Fruit fly (Drosophila melanogaster): ENCODE data around the gene CG11369.

CG11369 gene

DNA sequence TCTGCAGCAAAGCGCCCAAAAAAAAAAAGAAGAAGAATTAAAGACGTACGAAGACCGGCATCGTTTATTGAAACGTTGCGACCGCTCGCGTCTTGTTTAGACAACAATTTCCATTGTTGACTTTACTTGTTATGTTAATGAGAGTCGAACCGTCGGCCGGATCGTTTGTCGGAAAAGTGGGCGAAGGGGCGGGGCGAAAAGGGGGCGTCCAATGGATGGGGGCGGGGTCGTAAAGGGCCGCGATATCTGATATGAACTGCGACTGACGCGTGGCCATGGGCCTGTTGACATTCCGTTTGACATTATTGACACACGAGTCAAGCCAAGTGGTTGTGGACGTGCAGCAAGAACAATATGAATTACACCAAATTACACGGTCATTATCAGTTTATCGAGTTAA, 20.6 kb upstream of the CG11369 start (continued):
- TF ChIP-seq az2 (GFP tag; optimal IDR thresholded peaks at IDR 0.05) (no peak), CG7839 (tag; optimal IDR thresholded peaks at IDR 0.05) (no peak), Meics (GFP tag; optimal IDR thresholded peaks at IDR 0.05) (no peak), gt (GFP tag; IDR thresholded peaks at IDR 0.05) (no peak), CG2199 (GFP tag; IDR thresholded peaks at IDR 0.05) (no peak), cas (GFP tag; IDR thresholded peaks at IDR 0.05) (no peak), dysf (GFP tag; IDR thresholded peaks at IDR 0.05) (no peak), CG4854 (GFP tag; optimal IDR thresholded peaks at IDR 0.05) (no peak), shn (GFP tag; optimal IDR thresholded peaks at IDR 0.05) (no peak), zfh1 (GFP tag; IDR thresholded peaks at IDR 0.05) (peak; percentile 47; the same call in 1 of the 3 replicates), CG12236 (GFP tag; optimal IDR thresholded peaks at IDR 0.05) (no peak), CG6765 (GFP tag; optimal IDR thresholded peaks at IDR 0.05) (no peak), slbo (GFP tag; IDR thresholded peaks at IDR 0.05) (no peak), dan (GFP tag; IDR thresholded peaks at IDR 0.05) (no peak), jing (GFP tag; optimal IDR thresholded peaks at IDR 0.05) (no peak), CG6689 (GFP tag; IDR thresholded peaks at IDR 0.05) (no peak), Sox102F (GFP tag; optimal IDR thresholded peaks at IDR 0.05) (peak; percentile 51), CG31441 (GFP tag; IDR thresholded peaks at IDR 0.05) (peak; percentile 28; the same call in 1 of the 2 replicates), Mrtf (GFP tag; IDR thresholded peaks at IDR 0.05) (no peak), CG15011 (GFP tag; optimal IDR thresholded peaks at IDR 0.05) (no peak), CG9727 (GFP tag; optimal IDR thresholded peaks at IDR 0.05) (peak; percentile 68), CG6654 (GFP tag; optimal IDR thresholded peaks at IDR 0.05) (no peak), exex (tag; optimal IDR thresholded peaks at IDR 0.05) (no peak), Doc3 (GFP tag; IDR thresholded peaks at IDR 0.05; ENCODE audit: partially characterized antibody) (no peak), CG1233 (GFP tag; optimal IDR thresholded peaks at IDR 0.05) (peak; percentile 34), CG18011 (GFP tag; optimal IDR thresholded peaks at IDR 0.05) (no peak), sqz (GFP tag; optimal IDR thresholded peaks at IDR 0.05) (peak; percentile 44), CG30431 (GFP tag; optimal IDR thresholded peaks at IDR 0.05) (no peak), CG16815 (GFP tag; optimal IDR thresholded peaks at IDR 0.05) (no peak), tgo (GFP tag; IDR thresholded peaks at IDR 0.05) (no peak), CG2678 (tag; optimal IDR thresholded peaks at IDR 0.05) (peak; percentile 41), ewg (GFP tag; optimal IDR thresholded peaks at IDR 0.05) (no peak), cato (GFP tag; optimal IDR thresholded peaks at IDR 0.05; ENCODE audit: borderline replicate concordance) (no peak), zen (tag; optimal IDR thresholded peaks at IDR 0.05) (peak; percentile 13), fd3F (GFP tag; optimal IDR thresholded peaks at IDR 0.05) (no peak), cwo (GFP tag; optimal IDR thresholded peaks at IDR 0.05) (no peak), Blimp-1 (GFP tag; optimal IDR thresholded peaks at IDR 0.05) (peak; percentile 40), CG9876 (GFP tag; optimal IDR thresholded peaks at IDR 0.05) (no peak), Sry-δ (GFP tag; optimal IDR thresholded peaks at IDR 0.05) (no peak), sim (GFP tag; IDR thresholded peaks at IDR 0.05) (0 out of 2 replicates have a peak, but pooled peaks have one; percentile 44), CG17568 (GFP tag; optimal IDR thresholded peaks at IDR 0.05) (no peak), CG7786 (GFP tag; optimal IDR thresholded peaks at IDR 0.05) (no peak), Ada2b (GFP tag; IDR thresholded peaks at IDR 0.05) (no peak), Trl (optimal IDR thresholded peaks at IDR 0.05) (no peak), Trl (GFP tag; optimal IDR thresholded peaks at IDR 0.05) (no peak), CG9932 (GFP tag; IDR thresholded peaks at IDR 0.05) (no peak), CG17829 (tag; optimal IDR thresholded peaks at IDR 0.05) (no peak), Hand (GFP tag; optimal IDR thresholded peaks at IDR 0.05) (no peak), CG17359 (tag; optimal IDR thresholded peaks at IDR 0.05) (peak; percentile 33), HLHmδ (GFP tag; optimal IDR thresholded peaks at IDR 0.05) (peak; percentile 95), al (GFP tag; IDR thresholded peaks at IDR 0.05) (no peak), CG11560 (tag; IDR thresholded peaks at IDR 0.05) (no peak)
